Worm (Caenorhabditis elegans) whole organism, young adult: Measurements from ENCODE around the gene ule-3.
A peak's percentile ranks its signal among the peaks of the same experiment; 100 is the strongest.

Experiments
- B0261.1 ChIP-seq: sonication (generic microtip); optimal IDR thresholded peaks from 2 replicates; lab custom pipeline; 2016; ENCODE audit warnings: mild to moderate bottlenecking, missing genetic modification characterization, moderate library complexity, missing compliant biosample characterization
- B0336.3 ChIP-seq: fragments of 200-800 bp; sonication (Bioruptor generic); IDR thresholded peaks from 2 replicates; pipeline ENCODE4 v1.3.6; 2022; ENCODE audit warnings: missing genetic modification characterization, missing compliant biosample characterization
- F52B5.7 ChIP-seq: sonication (generic microtip); optimal IDR thresholded peaks from 2 replicates; lab custom pipeline; 2016; ENCODE audit warnings: mild to moderate bottlenecking, missing genetic modification characterization, missing compliant biosample characterization
- F57A8.1 ChIP-seq: fragments of 200-800 bp; sonication (Bioruptor generic); optimal IDR thresholded peaks from 2 replicates; lab custom pipeline; 2018; ENCODE audit warnings: mild to moderate bottlenecking, missing genetic modification characterization, moderate library complexity, missing compliant biosample characterization
- Y53F4B.3 ChIP-seq: fragments of 200-800 bp; sonication (Bioruptor generic); IDR thresholded peaks from 2 replicates; pipeline ENCODE4 v1.3.6; 2022; ENCODE audit warnings: missing genetic modification reagents, missing genetic modification characterization, missing compliant biosample characterization
- Y67H2A.10 ChIP-seq: fragments of 200-800 bp; sonication (Bioruptor generic); conservative IDR thresholded peaks from 2 replicates; pipeline ENCODE4 v1.3.6; 2022; ENCODE audit warnings: missing genetic modification reagents, missing genetic modification characterization, missing compliant biosample characterization
- Y79H2A.3 ChIP-seq: fragments of 200-800 bp; sonication (Bioruptor generic); conservative IDR thresholded peaks from 2 replicates; pipeline ENCODE4 v1.3.6; 2022; ENCODE audit warnings: missing genetic modification reagents, missing genetic modification characterization, missing compliant biosample characterization
- ZK185.1 ChIP-seq: sonication (generic microtip); optimal IDR thresholded peaks from 2 replicates; lab custom pipeline; 2016; ENCODE audit warnings: mild to moderate bottlenecking, missing genetic modification characterization, missing compliant biosample characterization; ENCODE audit not compliant: poor library complexity, severe bottlenecking
- akir-1 ChIP-seq: fragments of 200-800 bp; sonication (Bioruptor generic); optimal IDR thresholded peaks from 2 replicates; lab custom pipeline; 2018; ENCODE audit warnings: mild to moderate bottlenecking, missing genetic modification characterization, moderate library complexity, missing compliant biosample characterization
- ama-1 ChIP-seq, 3 experiments: fragments of 150-350 bp in 1 of 3; sonication (generic microtip) in 2 of 3; optimal IDR thresholded peaks; 2 replicates each; lab custom pipeline; 2014 to 2018; ENCODE audit warnings: missing biosample characterization in 2 of 3, missing genetic modification characterization in 2 of 3, missing genetic modification reagents in 2 of 3
- attf-3 ChIP-seq: fragments of 200-800 bp; sonication (Bioruptor generic); conservative IDR thresholded peaks from 2 replicates; pipeline ENCODE4 v1.3.6; 2022; ENCODE audit warnings: missing genetic modification reagents, missing genetic modification characterization, missing compliant biosample characterization
- bed-2 ChIP-seq: fragments of 200-800 bp; sonication (Bioruptor generic); IDR thresholded peaks from 2 replicates; pipeline ENCODE4 v1.3.6; 2022; ENCODE audit warnings: missing genetic modification reagents, missing genetic modification characterization, missing compliant biosample characterization
- ceh-27 ChIP-seq: fragments of 200-800 bp; sonication (Bioruptor generic); optimal IDR thresholded peaks from 2 replicates; lab custom pipeline; 2018; ENCODE audit warnings: mild to moderate bottlenecking, missing genetic modification characterization, moderate library complexity, missing compliant biosample characterization
- ceh-91 ChIP-seq: fragments of 200-800 bp; sonication (Bioruptor generic); IDR thresholded peaks from 2 replicates; pipeline ENCODE4 v1.3.6; 2022; ENCODE audit warnings: missing genetic modification reagents, missing genetic modification characterization, missing compliant biosample characterization
- egl-18 ChIP-seq: fragments of 200-800 bp; sonication (Bioruptor generic); IDR thresholded peaks from 2 replicates; pipeline ENCODE4 v1.3.6; 2022; ENCODE audit warnings: missing genetic modification reagents, missing genetic modification characterization, missing compliant biosample characterization
- ets-4 ChIP-seq: fragments of 200-800 bp; sonication (Bioruptor generic); optimal IDR thresholded peaks from 2 replicates; lab custom pipeline; 2018; ENCODE audit warnings: mild to moderate bottlenecking, missing genetic modification characterization, missing compliant biosample characterization
- fkh-3 ChIP-seq: sonication (generic microtip); optimal IDR thresholded peaks from 2 replicates; lab custom pipeline; 2016; ENCODE audit warnings: mild to moderate bottlenecking, missing genetic modification characterization, missing compliant biosample characterization
- gei-17 ChIP-seq: fragments of 200-800 bp; sonication (Bioruptor generic); optimal IDR thresholded peaks from 2 replicates; lab custom pipeline; 2018; ENCODE audit warnings: mild to moderate bottlenecking, missing genetic modification characterization, missing compliant biosample characterization
- him-1 ChIP-seq: sonication (generic microtip); optimal IDR thresholded peaks from 2 replicates; lab custom pipeline; 2016; ENCODE audit warnings: missing genotype, missing genetic modification reagents, missing genetic modification characterization, missing compliant biosample characterization
- hlh-12 ChIP-seq: sonication (generic microtip); optimal IDR thresholded peaks from 2 replicates; lab custom pipeline; 2016; ENCODE audit warnings: missing genetic modification characterization, missing compliant biosample characterization
- hrde-1 ChIP-seq: sonication (generic microtip); optimal IDR thresholded peaks from 2 replicates; lab custom pipeline; 2016; ENCODE audit warnings: missing genetic modification characterization, mild to moderate bottlenecking, missing compliant biosample characterization, moderate library complexity, missing genotype, missing genetic modification reagents, borderline replicate concordance
- lag-1 ChIP-seq: fragments of 200-800 bp; sonication (Bioruptor generic); IDR thresholded peaks from 2 replicates; pipeline ENCODE4 v1.3.6; 2022; ENCODE audit warnings: missing genetic modification reagents, missing genetic modification characterization, missing compliant biosample characterization
- let-526 ChIP-seq: fragments of 200-800 bp; sonication (Bioruptor generic); IDR thresholded peaks from 2 replicates; pipeline ENCODE4 v1.3.6; 2022; ENCODE audit warnings: missing genetic modification reagents, missing genetic modification characterization, missing compliant biosample characterization
- let-607 ChIP-seq, 2 experiments: fragments of 200-800 bp in 1 of 2; sonication (Bioruptor generic) in 1 of 2; sonication (generic microtip) in 1 of 2; optimal IDR thresholded peaks; 2 replicates each; lab custom pipeline; 2016 to 2018; ENCODE audit warnings: mild to moderate bottlenecking in 2 of 2, missing compliant biosample characterization in 2 of 2, missing genetic modification characterization in 2 of 2, moderate library complexity in 2 of 2, missing genotype in 1 of 2
- madf-6 ChIP-seq: fragments of 200-800 bp; sonication (Bioruptor generic); IDR thresholded peaks from 2 replicates; pipeline ENCODE4 v1.3.6; 2022; ENCODE audit warnings: missing genetic modification reagents, missing genetic modification characterization, missing compliant biosample characterization
- mel-28 ChIP-seq: sonication (generic microtip); optimal IDR thresholded peaks from 2 replicates; lab custom pipeline; 2016; ENCODE audit warnings: borderline replicate concordance, mild to moderate bottlenecking, missing genetic modification characterization, missing compliant biosample characterization
- mxl-1 ChIP-seq: sonication (generic microtip); optimal IDR thresholded peaks from 2 replicates; lab custom pipeline; 2016; ENCODE audit warnings: missing genetic modification characterization, missing compliant biosample characterization
- nhr-90 ChIP-seq: sonication (generic microtip); optimal IDR thresholded peaks from 2 replicates; lab custom pipeline; 2016; ENCODE audit warnings: missing genotype, mild to moderate bottlenecking, missing genetic modification characterization, missing compliant biosample characterization
- pbrm-1 ChIP-seq: fragments of 200-800 bp; sonication (Bioruptor generic); IDR thresholded peaks from 2 replicates; pipeline ENCODE4 v1.3.6; 2022; ENCODE audit warnings: missing genetic modification reagents, missing genetic modification characterization, missing compliant biosample characterization
- rpc-1 ChIP-seq, 2 experiments: fragments of 150-350 bp in 1 of 2; sonication (generic microtip) in 1 of 2; optimal IDR thresholded peaks; 2 replicates each; lab custom pipeline; 2014 to 2018; ENCODE audit warnings: missing biosample characterization in 1 of 2, missing genetic modification characterization in 1 of 2, missing genetic modification reagents in 1 of 2, missing genotype in 1 of 2
- snpc-1.1 ChIP-seq: sonication (generic microtip); optimal IDR thresholded peaks from 2 replicates; lab custom pipeline; 2017; ENCODE audit warnings: missing genetic modification characterization, mild to moderate bottlenecking, missing compliant biosample characterization, antibody characterized with exemption, moderate library complexity, missing genotype, missing genetic modification reagents; ENCODE audit not compliant: insufficient read depth
- sptf-2 ChIP-seq: fragments of 200-800 bp; sonication (Bioruptor generic); optimal IDR thresholded peaks from 2 replicates; lab custom pipeline; 2018; ENCODE audit warnings: mild to moderate bottlenecking, missing genetic modification characterization, missing compliant biosample characterization
- tlf-1 ChIP-seq: fragments of 200-800 bp; sonication (Bioruptor generic); optimal IDR thresholded peaks from 2 replicates; lab custom pipeline; 2018; ENCODE audit warnings: mild to moderate bottlenecking, missing genetic modification characterization, missing compliant biosample characterization
- unc-62 ChIP-seq: fragments of 150-350 bp; optimal IDR thresholded peaks from 2 replicates; lab custom pipeline; 2014; ENCODE audit warnings: missing biosample characterization, missing genetic modification reagents, missing genetic modification characterization
- ztf-18 ChIP-seq: sonication (generic microtip); optimal IDR thresholded peaks from 2 replicates; lab custom pipeline; 2016; ENCODE audit warnings: missing genotype, mild to moderate bottlenecking, missing genetic modification characterization, missing compliant biosample characterization
- ztf-22 ChIP-seq: fragments of 200-800 bp; sonication (Bioruptor generic); optimal IDR thresholded peaks from 2 replicates; lab custom pipeline; 2018; ENCODE audit warnings: mild to moderate bottlenecking, missing genetic modification characterization, moderate library complexity, missing compliant biosample characterization
- ztf-25 ChIP-seq: fragments of 200-800 bp; sonication (Bioruptor generic); IDR thresholded peaks from 2 replicates; pipeline ENCODE4 v1.3.6; 2022; ENCODE audit warnings: missing genetic modification reagents, missing genetic modification characterization, missing compliant biosample characterization
- ztf-26 ChIP-seq: sonication (generic microtip); optimal IDR thresholded peaks from 2 replicates; lab custom pipeline; 2017; ENCODE audit warnings: missing genetic modification characterization, missing compliant biosample characterization

Gene ule-3

ce11 chrV:10802060-10802459 lies 8.5 kb downstream of the ule-3 start (continued):
- no peak for TF ChIP-seq egl-18 (GFP tag; lab: Robert Waterston, UW)
- TF ChIP-seq sptf-2 (GFP tag; lab: Kevin White, UChicago) = no peak
- peak; percentile 90 for TF ChIP-seq ztf-22 (GFP tag; lab: Kevin White, UChicago)
- no peak for TF ChIP-seq F52B5.7
- no peak for TF ChIP-seq nhr-90 (tag; lab: Kevin White, UChicago)
- TF ChIP-seq snpc-1.1 = no peak
- no peak for TF ChIP-seq bed-2
- TF ChIP-seq ceh-27 (GFP tag; lab: Kevin White, UChicago) = no peak
- TF ChIP-seq ama-1 (optimal IDR thresholded peaks at IDR 0.05; lab: Kevin White, UChicago) = no peak
- TF ChIP-seq ama-1 (GFP tag; optimal IDR thresholded peaks at IDR 0.05; lab: Kevin White, UChicago) = no peak
- TF ChIP-seq rpc-1 (optimal IDR thresholded peaks at IDR 0.05; lab: Kevin White, UChicago) = no peak
- TF ChIP-seq rpc-1 (tag; optimal IDR thresholded peaks at IDR 0.05; lab: Kevin White, UChicago) = no peak
- no peak for TF ChIP-seq mel-28 (tag; lab: Kevin White, UChicago)
- no peak for TF ChIP-seq ztf-25 (GFP tag; lab: Robert Waterston, UW)
- TF ChIP-seq ZK185.1 (tag; lab: Kevin White, UChicago) = no peak
- TF ChIP-seq Y53F4B.3 (GFP tag; lab: Robert Waterston, UW) = no peak
- no peak for TF ChIP-seq ceh-91 (GFP tag; lab: Robert Waterston, UW)
- TF ChIP-seq tlf-1 (GFP tag; lab: Kevin White, UChicago) = no peak
- no peak for TF ChIP-seq him-1 (tag; lab: Kevin White, UChicago)
- TF ChIP-seq hrde-1 (tag; lab: Kevin White, UChicago) = no peak
- TF ChIP-seq let-526 = no peak
- no peak for TF ChIP-seq B0261.1
- no peak for TF ChIP-seq attf-3
- peak; percentile 69 for TF ChIP-seq unc-62 (GFP tag; lab: Kevin White, UChicago)
- TF ChIP-seq ets-4 (GFP tag; lab: Kevin White, UChicago) = peak; percentile 24
- no peak for TF ChIP-seq ztf-18 (tag; lab: Kevin White, UChicago)
- peak in 1 of 2 experiments; percentile 73 for TF ChIP-seq let-607 (tag; optimal IDR thresholded peaks at IDR 0.05; lab: Kevin White, UChicago)
- no peak for TF ChIP-seq akir-1 (GFP tag; lab: Kevin White, UChicago)
- TF ChIP-seq hlh-12 (tag; lab: Kevin White, UChicago) = no peak
- TF ChIP-seq gei-17 (GFP tag; lab: Kevin White, UChicago) = no peak
- TF ChIP-seq pbrm-1 (GFP tag; lab: Robert Waterston, UW) = no peak
- no peak for TF ChIP-seq B0336.3 (GFP tag; lab: Robert Waterston, UW)
- no peak for TF ChIP-seq mxl-1
- no peak for TF ChIP-seq Y67H2A.10 (GFP tag; lab: Robert Waterston, UW)
- no peak for TF ChIP-seq ztf-26 (tag; lab: Kevin White, UChicago)

ce11 chrV:10804374-10804773 lies 10.8 kb downstream of the ule-3 start, which contains the start of gene secs-1:
secs-1 (minus strand) TSS chrV:10804474.
- TF ChIP-seq lag-1 (no peak), Y79H2A.3 (GFP tag; lab: Robert Waterston, UW) (no peak), ztf-22 (GFP tag; lab: Kevin White, UChicago) (no peak)

- TF ChIP-seq him-1 (tag; lab: Kevin White, UChicago) = no peak
- TF ChIP-seq fkh-3 = no peak
- no peak for TF ChIP-seq F57A8.1
- 0 out of 2 replicates have a peak, but pooled peaks have one; percentile 32 for TF ChIP-seq madf-6 (GFP tag; lab: Robert Waterston, UW)
- TF ChIP-seq, all 124 proteins: peak for 1
Observed at ce11 chrV:10805934-10806333, 12.3 kb downstream of the ule-3 start, which contains the start of gene prp-38. prp-38 (minus strand) TSS chrV:10806034.
